Worm (Caenorhabditis elegans) whole organism, L2 larva: ENCODE data around the gene fbxb-6.

ENCODE experiments used
- F13H6.1 ChIP-seq: sonication (generic microtip); optimal IDR thresholded peaks from 2 replicates; lab custom pipeline; 2016; ENCODE audit warnings: missing genetic modification characterization, missing compliant biosample characterization
- Y55F3AM.14 ChIP-seq: fragments of 200-800 bp; sonication (Bioruptor generic); optimal IDR thresholded peaks from 2 replicates; lab custom pipeline; 2018; ENCODE audit warnings: mild to moderate bottlenecking, missing genetic modification characterization, missing compliant biosample characterization
- ZK546.5 ChIP-seq: sonication (generic microtip); optimal IDR thresholded peaks from 2 replicates; lab custom pipeline; 2017; ENCODE audit warnings: missing biosample characterization, missing genetic modification characterization
- alr-1 ChIP-seq: fragments of 150-350 bp; optimal IDR thresholded peaks from 2 replicates; lab custom pipeline; 2014; ENCODE audit warnings: missing biosample characterization, missing genetic modification characterization
- ceh-82 ChIP-seq: fragments of 150-350 bp; optimal IDR thresholded peaks from 2 replicates; lab custom pipeline; 2014; ENCODE audit warnings: missing biosample characterization, missing genetic modification characterization
- dmd-4 ChIP-seq: sonication (generic microtip); optimal IDR thresholded peaks from 2 replicates; lab custom pipeline; 2017; ENCODE audit warnings: missing biosample characterization, missing genetic modification characterization
- egl-27 ChIP-seq: sonication (generic microtip); optimal IDR thresholded peaks from 3 replicates; lab custom pipeline; 2017; ENCODE audit warnings: missing biosample characterization, missing genetic modification reagents, missing genetic modification characterization
- elt-3 ChIP-seq: sonication (generic microtip); optimal IDR thresholded peaks from 2 replicates; lab custom pipeline; 2017; ENCODE audit warnings: missing biosample characterization, missing genetic modification characterization
- fos-1 ChIP-seq: fragments of 150-350 bp; optimal IDR thresholded peaks from 2 replicates; lab custom pipeline; 2014; ENCODE audit warnings: missing biosample characterization, missing genetic modification characterization
- gmeb-1 ChIP-seq: fragments of 150-350 bp; optimal IDR thresholded peaks from 2 replicates; lab custom pipeline; 2014; ENCODE audit warnings: missing biosample characterization, missing genetic modification characterization
- lin-11 ChIP-seq: fragments of 150-350 bp; sonication (generic microtip); optimal IDR thresholded peaks from 2 replicates; lab custom pipeline; 2014; ENCODE audit warnings: missing biosample characterization, missing genetic modification characterization, inconsistent platforms, mixed read lengths
- lin-39 ChIP-seq: fragments of 150-350 bp; optimal IDR thresholded peaks from 2 replicates; lab custom pipeline; 2014; ENCODE audit warnings: missing biosample characterization, missing genetic modification reagents, missing genetic modification characterization
- lsy-2 ChIP-seq, 2 experiments: fragments of 150-350 bp in 1 of 2; sonication (generic microtip) in 1 of 2; optimal IDR thresholded peaks; 2 replicates each; lab custom pipeline; 2014 to 2017; ENCODE audit warnings: missing biosample characterization in 2 of 2, missing genetic modification characterization in 2 of 2
- mbf-1 ChIP-seq: sonication (generic microtip); optimal IDR thresholded peaks from 2 replicates; lab custom pipeline; 2017; ENCODE audit warnings: missing biosample characterization, missing genetic modification characterization
- mdl-1 ChIP-seq, 2 experiments: fragments of 150-350 bp in 1 of 2; sonication (generic microtip) in 1 of 2; optimal IDR thresholded peaks; 2 replicates each; lab custom pipeline; 2017; ENCODE audit warnings: missing biosample characterization in 2 of 2, missing genetic modification characterization in 2 of 2
- nhr-10 ChIP-seq: sonication (generic microtip); optimal IDR thresholded peaks from 2 replicates; lab custom pipeline; 2017; ENCODE audit warnings: missing biosample characterization, missing genetic modification characterization
- nhr-12 ChIP-seq: fragments of 150-350 bp; optimal IDR thresholded peaks from 2 replicates; lab custom pipeline; 2014; ENCODE audit warnings: missing biosample characterization, missing genetic modification characterization
- nhr-25 ChIP-seq: fragments of 150-350 bp; sonication (generic microtip); optimal IDR thresholded peaks from 3 replicates; lab custom pipeline; 2014; ENCODE audit warnings: missing biosample characterization, missing genetic modification characterization
- nhr-6 ChIP-seq: fragments of 150-350 bp; optimal IDR thresholded peaks from 2 replicates; lab custom pipeline; 2014; ENCODE audit warnings: missing biosample characterization, missing genetic modification characterization
- skn-1 ChIP-seq: sonication (generic microtip); optimal IDR thresholded peaks from 2 replicates; lab custom pipeline; 2017; ENCODE audit warnings: missing biosample characterization, missing genetic modification characterization
- unc-39 ChIP-seq: fragments of 150-350 bp; optimal IDR thresholded peaks from 2 replicates; lab custom pipeline; 2014; ENCODE audit warnings: missing biosample characterization, missing genetic modification characterization
- unc-55 ChIP-seq: fragments of 150-350 bp; sonication (generic microtip); optimal IDR thresholded peaks from 3 replicates; lab custom pipeline; 2014; ENCODE audit warnings: missing biosample characterization, missing genetic modification reagents, missing genetic modification characterization
- zag-1 ChIP-seq: fragments of 150-350 bp; optimal IDR thresholded peaks from 2 replicates; lab custom pipeline; 2014; ENCODE audit warnings: missing biosample characterization, missing genetic modification characterization
- ztf-4 ChIP-seq: fragments of 150-350 bp; optimal IDR thresholded peaks from 2 replicates; lab custom pipeline; 2014; ENCODE audit warnings: missing biosample characterization, missing genetic modification characterization

fbxb-6 gene

ce11 chrII:2109943-2110342 is 45.3 kb downstream of the fbxb-6 start, which contains the start of gene R52.5:
TSS of gene R52.5 (minus strand) at chrII:2110043.
- TF ChIP-seq ztf-4 (tag; lab: Kevin White, UChicago), result no peak
- no peak for TF ChIP-seq unc-55 (GFP tag; lab: Kevin White, UChicago)
- no peak for TF ChIP-seq mdl-1 (tag; optimal IDR thresholded peaks at IDR 0.05; lab: Kevin White, UChicago)
- no peak for TF ChIP-seq lsy-2 (tag; optimal IDR thresholded peaks at IDR 0.05; lab: Kevin White, UChicago)
- no peak for TF ChIP-seq lin-11 (tag; lab: Kevin White, UChicago)
- TF ChIP-seq alr-1 (tag; lab: Kevin White, UChicago), result no peak

- TF ChIP-seq lin-39 (no peak), mbf-1 (no peak), nhr-25 (no peak), Y55F3AM.14 (GFP tag; lab: Kevin White, UChicago) (no peak), mdl-1 (tag; optimal IDR thresholded peaks at IDR 0.05; lab: Kevin White, UChicago) (no peak), nhr-12 (no peak), ztf-4 (tag; lab: Kevin White, UChicago) (no peak), nhr-6 (tag; lab: Kevin White, UChicago) (no peak), unc-39 (tag; lab: Kevin White, UChicago) (no peak), ZK546.5 (no peak)
Measured at ce11 chrII:2112948-2113347, 48.4 kb downstream of the fbxb-6 start, which contains the start of gene R52.6. TSS of gene R52.6 (minus strand) at chrII:2113048.

- TF ChIP-seq elt-3 (tag; lab: Kevin White, UChicago) (no peak), ZK546.5 (no peak), dmd-4 (tag; lab: Kevin White, UChicago) (no peak), nhr-25 (no peak), ceh-82 (tag; lab: Kevin White, UChicago) (no peak), egl-27 (tag; lab: Kevin White, UChicago) (no peak), fos-1 (tag; lab: Kevin White, UChicago) (no peak), F13H6.1 (tag; lab: Kevin White, UChicago) (no peak), Y55F3AM.14 (GFP tag; lab: Kevin White, UChicago) (no peak), zag-1 (no peak), gmeb-1 (no peak), skn-1 (tag; lab: Kevin White, UChicago) (no peak), nhr-10 (tag; lab: Kevin White, UChicago) (no peak), alr-1 (tag; lab: Kevin White, UChicago) (no peak)
Measured at ce11 chrII:2114488-2114887, 49.9 kb downstream of the fbxb-6 start.
